Fruit fly (Drosophila melanogaster) ovary, adult (tissue): ENCODE measurements around the gene Naa15-16.

Source experiments
- CG17801 ChIP-seq: fragments of 200-800 bp; optimal IDR thresholded peaks from 2 replicates; lab custom pipeline; 2019; ENCODE audit warnings: missing biosample characterization, mild to moderate bottlenecking, missing genetic modification characterization, moderate library complexity; ENCODE audit not compliant: partially characterized antibody

Gene Naa15-16

dm6 chrX:19479869-19480326 lies at the start of gene Naa15-16, which contains the start of gene mRpS14:
Naa15-16 (plus strand) TSS chrX:19479984.
mRpS14 (minus strand) TSS chrX:19480238.
- TF ChIP-seq CG17801 (GFP tag; lab: Kevin White, UChicago) = no peak

dm6 chrX:19433766-19434165 lies 46.0 kb upstream of the Naa15-16 start:
- TF ChIP-seq CG17801 (GFP tag; lab: Kevin White, UChicago) = no peak

dm6 chrX:19448297-19448696 lies 31.5 kb upstream of the Naa15-16 start:
- no peak for TF ChIP-seq CG17801 (GFP tag; lab: Kevin White, UChicago)

- TF ChIP-seq CG17801 (GFP tag; lab: Kevin White, UChicago) = no peak
Measured at dm6 chrX:19453138-19453537, 26.6 kb upstream of the Naa15-16 start.

- TF ChIP-seq CG17801 (GFP tag; lab: Kevin White, UChicago) = peak; percentile 49
Measured at dm6 chrX:19461630-19462029, 18.2 kb upstream of the Naa15-16 start.

dm6 chrX:19474763-19475162 lies 5.0 kb upstream of the Naa15-16 start, which contains the start of gene narya:
narya (plus strand) TSS chrX:19475063.
- no peak for TF ChIP-seq CG17801 (GFP tag; lab: Kevin White, UChicago)

- no peak for TF ChIP-seq CG17801 (GFP tag; lab: Kevin White, UChicago)
Measured at dm6 chrX:19479134-19479533, 650 bp upstream of the Naa15-16 start, which contains the start of gene CG32533. CG32533 (minus strand) TSS chrX:19479411.

dm6 chrX:19480544-19481127 lies 852 bp downstream of the Naa15-16 start:
- no peak for TF ChIP-seq CG17801 (GFP tag; lab: Kevin White, UChicago)

dm6 chrX:19485057-19485456 lies 5.3 kb downstream of the Naa15-16 start:
- no peak for TF ChIP-seq CG17801 (GFP tag; lab: Kevin White, UChicago)

- TF ChIP-seq CG17801 (GFP tag; lab: Kevin White, UChicago) = peak; percentile 0
Measured at dm6 chrX:19491984-19492584, 12.3 kb downstream of the Naa15-16 start, which contains the start of the genes pcm and ND-18. pcm (minus strand) TSS chrX:19492011. ND-18 (plus strand) TSS chrX:19492421.

dm6 chrX:19494285-19494684 lies 14.5 kb downstream of the Naa15-16 start, which contains the start of gene CG12204:
CG12204 (minus strand) TSS chrX:19494401.
- no peak for TF ChIP-seq CG17801 (GFP tag; lab: Kevin White, UChicago)

- TF ChIP-seq CG17801 (GFP tag; lab: Kevin White, UChicago) = no peak
Measured at dm6 chrX:19494830-19495610, 15.2 kb downstream of the Naa15-16 start, which contains the start of the genes ksh, CG14200 and Pfrx. ksh (minus strand) TSS chrX:19494992. CG14200 (plus strand) TSS chrX:19495505. Pfrx (plus strand) TSS chrX:19495505.

dm6 chrX:19495611-19496583 lies 16.1 kb downstream of the Naa15-16 start:
- no peak for TF ChIP-seq CG17801 (GFP tag; lab: Kevin White, UChicago)

dm6 chrX:19496808-19497259 lies 17.1 kb downstream of the Naa15-16 start:
- no peak for TF ChIP-seq CG17801 (GFP tag; lab: Kevin White, UChicago)
